Fruit fly (Drosophila melanogaster) whole organism, embryonic: Measurements from ENCODE around the gene Mekk1.

Experiments used
- Abd-B ChIP-seq: fragments of 200-800 bp; sonication (Bioruptor generic); optimal IDR thresholded peaks from 2 replicates; lab custom pipeline; 2018; ENCODE audit warnings: missing biosample characterization, mild to moderate bottlenecking, missing genetic modification characterization, moderate library complexity
- BEAF-32 ChIP-seq: fragments of 200-800 bp; sonication (Bioruptor generic); optimal IDR thresholded peaks from 3 replicates; lab custom pipeline; 2017; ENCODE audit warnings: missing biosample characterization, missing genetic modification characterization, mild to moderate bottlenecking, moderate library complexity, missing genetic modification reagents
- CG10366 ChIP-seq: fragments of 200-800 bp; sonication (Bioruptor generic); IDR thresholded peaks from 2 replicates; pipeline ENCODE4 v1.3.6; 2022; ENCODE audit warnings: missing biosample characterization, missing genetic modification characterization
- CG12236 ChIP-seq: fragments of 200-800 bp; sonication (Bioruptor generic); optimal IDR thresholded peaks from 2 replicates; lab custom pipeline; 2016; ENCODE audit warnings: missing biosample characterization, missing genetic modification characterization
- CG12769 ChIP-seq: fragments of 200-800 bp; sonication (Bioruptor generic); optimal IDR thresholded peaks from 2 replicates; lab custom pipeline; 2019; ENCODE audit warnings: missing biosample characterization, mild to moderate bottlenecking, missing genetic modification characterization, moderate library complexity
- CG13296 ChIP-seq: fragments of 200-800 bp; sonication (Bioruptor generic); optimal IDR thresholded peaks from 3 replicates; lab custom pipeline; 2018; ENCODE audit warnings: missing biosample characterization, mild to moderate bottlenecking, missing genetic modification characterization
- CG13424 ChIP-seq: fragments of 200-800 bp; sonication (Bioruptor generic); optimal IDR thresholded peaks from 2 replicates; lab custom pipeline; 2019; ENCODE audit warnings: missing biosample characterization, mild to moderate bottlenecking, missing genetic modification characterization, moderate library complexity
- CG13624 ChIP-seq: fragments of 200-800 bp; sonication (Bioruptor generic); optimal IDR thresholded peaks from 2 replicates; lab custom pipeline; 2016; ENCODE audit warnings: missing biosample characterization, missing genetic modification characterization
- CG15269 ChIP-seq: fragments of 200-800 bp; sonication (Bioruptor generic); optimal IDR thresholded peaks from 2 replicates; lab custom pipeline; 2018; ENCODE audit warnings: missing biosample characterization, mild to moderate bottlenecking, missing genetic modification characterization, moderate library complexity
- CG16779 ChIP-seq: fragments of 200-800 bp; sonication (Bioruptor generic); IDR thresholded peaks from 2 replicates; pipeline ENCODE4 v1.3.6; 2022; ENCODE audit warnings: missing biosample characterization, missing genetic modification characterization
- CG17829 ChIP-seq: fragments of 200-800 bp; optimal IDR thresholded peaks from 2 replicates; lab custom pipeline; 2019; ENCODE audit warnings: missing biosample characterization, mild to moderate bottlenecking, missing genetic modification characterization, moderate library complexity
- CG1832 ChIP-seq: fragments of 200-800 bp; sonication (Bioruptor generic); optimal IDR thresholded peaks from 2 replicates; lab custom pipeline; 2017; ENCODE audit warnings: missing biosample characterization, mild to moderate bottlenecking, missing genetic modification characterization, inconsistent platforms
- CG18619 ChIP-seq: fragments of 200-800 bp; sonication (Bioruptor generic); optimal IDR thresholded peaks from 3 replicates; lab custom pipeline; 2017; ENCODE audit warnings: missing biosample characterization, mild to moderate bottlenecking, missing genetic modification characterization
- CG32767 ChIP-seq: fragments of 200-800 bp; sonication (Bioruptor generic); IDR thresholded peaks from 2 replicates; pipeline ENCODE4 v1.3.6; 2022; ENCODE audit warnings: missing biosample characterization, missing genetic modification characterization
- CG3407 ChIP-seq: fragments of 200-800 bp; sonication (Bioruptor generic); optimal IDR thresholded peaks from 2 replicates; lab custom pipeline; 2018; ENCODE audit warnings: missing biosample characterization, mild to moderate bottlenecking, missing genetic modification characterization
- CG5245 ChIP-seq: fragments of 200-800 bp; sonication (Bioruptor generic); optimal IDR thresholded peaks from 3 replicates; lab custom pipeline; 2016; ENCODE audit warnings: missing biosample characterization, missing genetic modification characterization
- CG6272 ChIP-seq: fragments of 200-800 bp; sonication (Bioruptor generic); IDR thresholded peaks from 2 replicates; pipeline ENCODE4 v1.3.6; 2022; ENCODE audit warnings: missing biosample characterization, missing genetic modification characterization
- CG7372 ChIP-seq: fragments of 200-800 bp; sonication (Bioruptor generic); IDR thresholded peaks from 2 replicates; pipeline ENCODE4 v1.3.6; 2022; ENCODE audit warnings: missing biosample characterization, missing genetic modification characterization
- CG7963 ChIP-seq: fragments of 200-800 bp; sonication (Bioruptor generic); IDR thresholded peaks from 3 replicates; pipeline ENCODE4 v1.3.6; 2022; ENCODE audit warnings: missing biosample characterization, missing genetic modification characterization; ENCODE audit not compliant: partially characterized antibody
- CG9727 ChIP-seq: fragments of 200-800 bp; sonication (Bioruptor generic); optimal IDR thresholded peaks from 3 replicates; lab custom pipeline; 2017; ENCODE audit warnings: missing biosample characterization, mild to moderate bottlenecking, missing genetic modification characterization
- CG9932 ChIP-seq: fragments of 200-800 bp; sonication (Bioruptor generic); IDR thresholded peaks from 2 replicates; pipeline ENCODE4 v1.3.6; 2022; ENCODE audit warnings: missing biosample characterization, missing genetic modification characterization
- CHES-1-like ChIP-seq: fragments of 200-800 bp; sonication (Bioruptor generic); optimal IDR thresholded peaks from 2 replicates; lab custom pipeline; 2016; ENCODE audit warnings: missing biosample characterization, missing genetic modification characterization
- ERR ChIP-seq: fragments of 200-800 bp; sonication (Bioruptor generic); optimal IDR thresholded peaks from 2 replicates; lab custom pipeline; 2016; ENCODE audit warnings: missing biosample characterization, missing genetic modification characterization
- Ets65A ChIP-seq: fragments of 200-800 bp; sonication (Bioruptor generic); peaks from one replicate; lab custom pipeline; 2016; ENCODE audit warnings: missing biosample characterization, missing genetic modification characterization
- Ets97D ChIP-seq: fragments of 200-800 bp; sonication (Bioruptor generic); optimal IDR thresholded peaks from 3 replicates; lab custom pipeline; 2016; ENCODE audit warnings: missing biosample characterization, missing genetic modification characterization
- Hmr ChIP-seq: fragments of 200-800 bp; sonication (Bioruptor generic); optimal IDR thresholded peaks from 3 replicates; lab custom pipeline; 2017; ENCODE audit warnings: mild to moderate bottlenecking, missing biosample characterization, missing genetic modification reagents, missing genetic modification characterization
- Nf-YA ChIP-seq: fragments of 200-800 bp; sonication (Bioruptor generic); IDR thresholded peaks from 2 replicates; pipeline ENCODE4 v1.3.6; 2022; ENCODE audit warnings: missing biosample characterization, missing genetic modification characterization
- Stat92E ChIP-seq, 3 experiments: fragments of >200 bp in 2 of 3; fragments of 200-800 bp in 1 of 3; sonication (Bioruptor generic) in 1 of 3; optimal IDR thresholded peaks; 2 replicates each; lab custom pipeline; 2017 to 2019; ENCODE audit warnings: missing biosample characterization in 3 of 3, missing genetic modification characterization in 3 of 3, mild to moderate bottlenecking in 1 of 3, moderate library complexity in 1 of 3
- ap ChIP-seq: fragments of 200-800 bp; sonication (Bioruptor generic); IDR thresholded peaks from 2 replicates; pipeline ENCODE4 v1.3.6; 2022; ENCODE audit warnings: missing biosample characterization, missing genetic modification characterization
- ase ChIP-seq: fragments of 200-800 bp; sonication (Bioruptor generic); IDR thresholded peaks from 3 replicates; pipeline ENCODE4 v1.3.6; 2022; ENCODE audit warnings: missing biosample characterization, missing genetic modification characterization
- cwo ChIP-seq: fragments of 200-800 bp; sonication (Bioruptor generic); optimal IDR thresholded peaks from 3 replicates; lab custom pipeline; 2017; ENCODE audit warnings: missing biosample characterization, missing genetic modification characterization, mild to moderate bottlenecking, moderate library complexity, missing genetic modification reagents
- fd102C ChIP-seq: fragments of 200-800 bp; sonication (Bioruptor generic); optimal IDR thresholded peaks from 2 replicates; lab custom pipeline; 2018; ENCODE audit warnings: missing biosample characterization, mild to moderate bottlenecking, missing genetic modification characterization, moderate library complexity
- hkb ChIP-seq, 2 experiments: fragments of 200-800 bp in 1 of 2; fragments of >200 bp in 1 of 2; sonication (Bioruptor generic) in 1 of 2; IDR thresholded peaks in 1 of 2; optimal IDR thresholded peaks in 1 of 2; 2 replicates each; pipeline versions ENCODE4 v1.3.6 to Lab custom; 2017 to 2022; ENCODE audit warnings: missing biosample characterization in 1 of 2, missing genetic modification characterization in 1 of 2
- ind ChIP-seq: fragments of 200-800 bp; sonication (Bioruptor generic); optimal IDR thresholded peaks from 3 replicates; lab custom pipeline; 2016; ENCODE audit warnings: missing biosample characterization, missing genetic modification characterization
- jigr1 ChIP-seq: fragments of 200-800 bp; sonication (Bioruptor generic); IDR thresholded peaks from 3 replicates; pipeline ENCODE4 v1.3.6; 2022; ENCODE audit warnings: missing biosample characterization, missing genetic modification characterization
- klu ChIP-seq: fragments of 200-800 bp; sonication (Bioruptor generic); IDR thresholded peaks from 2 replicates; pipeline ENCODE4 v1.3.6; 2022; ENCODE audit warnings: missing biosample characterization, missing genetic modification characterization
- lov ChIP-seq, 2 experiments: fragments of 200-800 bp in 1 of 2; fragments of >200 bp in 1 of 2; sonication (Bioruptor generic) in 1 of 2; IDR thresholded peaks in 1 of 2; optimal IDR thresholded peaks in 1 of 2; 2 replicates in 1 of 2; 3 replicates in 1 of 2; pipeline versions ENCODE4 v1.3.6 to Lab custom; 2017 to 2022; ENCODE audit warnings: missing biosample characterization in 1 of 2, missing genetic modification characterization in 1 of 2
- nerfin-2 ChIP-seq: fragments of 200-800 bp; sonication (Bioruptor generic); IDR thresholded peaks from 2 replicates; pipeline ENCODE4 v1.3.6; 2022; ENCODE audit warnings: missing biosample characterization, missing genetic modification characterization; ENCODE audit not compliant: partially characterized antibody
- psq ChIP-seq: fragments of 200-800 bp; sonication (Bioruptor generic); optimal IDR thresholded peaks from 2 replicates; lab custom pipeline; 2017; ENCODE audit warnings: missing biosample characterization, missing genetic modification characterization
- rib ChIP-seq: fragments of 200-800 bp; sonication (Bioruptor generic); IDR thresholded peaks from 2 replicates; pipeline ENCODE4 v1.3.6; 2022; ENCODE audit warnings: missing biosample characterization, missing genetic modification characterization
- sens-2 ChIP-seq: fragments of 200-800 bp; sonication (Bioruptor generic); IDR thresholded peaks from 2 replicates; pipeline ENCODE4 v1.3.6; 2022; ENCODE audit warnings: missing biosample characterization, missing genetic modification characterization
- trh ChIP-seq: fragments of 200-800 bp; sonication (Bioruptor generic); optimal IDR thresholded peaks from 2 replicates; lab custom pipeline; 2016; ENCODE audit warnings: missing biosample characterization, missing genetic modification characterization
- usp ChIP-seq: fragments of >200 bp; optimal IDR thresholded peaks from 2 replicates; lab custom pipeline; 2017; ENCODE audit warnings: missing biosample characterization, missing genetic modification characterization

Mekk1 gene

DNA sequence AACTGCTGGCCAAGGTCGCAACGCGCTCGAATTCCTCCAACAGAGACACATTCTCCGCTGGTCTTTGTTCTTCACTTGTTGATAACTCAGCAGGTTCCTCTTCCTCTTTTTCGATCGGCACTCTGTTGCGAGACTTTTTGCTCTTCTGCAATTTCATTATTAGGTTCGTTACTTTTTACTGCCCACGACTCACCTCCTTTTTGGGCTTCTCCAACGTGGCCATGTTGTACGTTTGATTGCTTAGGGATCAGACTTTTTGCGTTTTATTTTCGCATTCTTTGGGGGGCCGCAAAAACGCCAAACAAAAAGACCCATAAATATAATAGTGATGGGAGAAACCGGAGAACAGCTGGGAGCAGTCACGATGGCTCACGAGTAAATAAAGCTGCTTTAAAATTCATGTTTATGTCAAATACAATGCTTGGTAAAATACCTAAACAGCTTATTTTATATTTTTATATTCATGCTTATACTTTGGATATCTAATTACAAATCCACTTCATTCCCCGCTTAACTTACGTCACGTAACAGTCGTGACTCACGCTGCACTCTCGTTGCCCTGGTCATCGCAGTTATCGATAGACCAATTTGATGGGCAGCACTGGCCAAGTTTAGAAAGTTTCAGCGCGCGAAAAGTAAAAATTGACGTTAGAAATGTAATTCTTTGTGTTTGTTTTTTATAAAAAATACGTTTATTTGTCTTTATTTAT is 15.3 kb upstream of the Mekk1 start, which contains the start of gene Epg5 (continued):
- TF ChIP-seq CG32767 (peak; percentile 43; the same call in 1 of the 2 replicates), cwo (no peak), CG1832 (GFP tag; lab: Kevin White, UChicago) (no peak), ap (GFP tag; lab: Robert Waterston, UW) (no peak)

DNA sequence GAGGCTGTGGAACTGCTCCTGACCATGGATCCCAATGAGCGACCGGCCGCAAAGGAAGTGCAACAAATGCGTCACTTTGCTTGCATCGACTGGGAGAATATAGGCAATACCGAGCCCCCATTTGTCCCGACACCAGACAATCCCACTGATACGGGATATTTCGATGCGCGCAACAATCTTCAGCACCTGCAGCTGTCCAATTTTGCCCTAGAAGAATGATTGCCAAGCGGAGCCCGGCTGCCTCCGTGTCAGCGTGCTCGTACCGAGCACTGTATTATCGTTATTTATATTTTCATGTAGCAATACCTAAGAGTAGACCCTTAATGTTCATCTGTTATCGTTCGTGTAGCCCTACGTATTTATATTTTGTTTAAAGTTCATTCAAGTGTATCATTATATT is 6.4 kb upstream of the Mekk1 start:
- TF ChIP-seq CG7372 (GFP tag; lab: Robert Waterston, UW) (no peak), sens-2 (GFP tag; lab: Robert Waterston, UW) (no peak), CG16779 (0 out of 2 replicates have a peak, but pooled peaks have one; percentile 5)

DNA sequence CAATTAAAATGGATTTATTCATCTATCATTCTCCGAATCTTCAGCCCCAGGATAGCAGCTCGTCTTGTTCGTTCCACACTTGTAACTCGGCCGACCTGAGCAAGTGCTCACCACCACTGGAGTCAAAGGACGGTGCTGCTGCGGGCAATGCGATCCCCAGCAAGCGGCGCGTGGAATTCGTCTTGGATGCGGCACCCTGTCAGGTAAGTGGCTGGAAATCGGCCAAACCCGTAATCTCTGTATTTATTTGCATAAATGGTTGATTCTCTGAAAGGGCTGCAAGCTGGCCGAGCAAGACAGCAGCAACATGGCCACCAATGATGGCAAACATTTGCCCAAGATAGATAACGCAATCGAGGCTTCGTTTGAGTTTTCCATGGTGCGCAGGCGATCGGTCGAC is 4.7 kb upstream of the Mekk1 start:
- TF ChIP-seq CG10366 (GFP tag; lab: Robert Waterston, UW): peak; percentile 8; the same call in 1 of the 2 replicates
- no peak for TF ChIP-seq Nf-YA (GFP tag; lab: Robert Waterston, UW)
- TF ChIP-seq ind (GFP tag; lab: Kevin White, UChicago): no peak
- TF ChIP-seq Ets65A (GFP tag; lab: Kevin White, UChicago): peak; percentile 91

DNA sequence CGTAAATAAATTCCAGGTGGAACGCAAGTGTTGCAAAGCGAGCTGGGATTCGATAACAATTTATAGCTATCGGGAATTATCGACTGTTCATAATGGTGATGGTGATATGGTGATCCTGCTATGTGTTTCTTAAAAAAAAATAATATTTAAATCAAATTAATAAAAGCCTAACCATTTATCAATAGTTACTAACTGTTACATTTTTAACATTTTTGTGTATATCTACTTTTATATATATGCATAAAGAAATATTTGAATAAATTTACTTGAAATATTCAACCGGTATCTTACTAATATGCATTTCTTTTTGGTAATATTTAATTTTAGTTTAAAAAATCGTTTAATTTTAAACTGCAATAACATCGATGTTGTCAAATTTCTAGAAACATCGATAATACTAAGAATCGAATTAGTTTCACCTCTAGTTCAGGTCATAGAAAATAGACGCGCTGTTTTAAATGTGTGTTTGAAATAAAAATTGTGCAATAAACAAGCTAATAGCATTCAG is 2.6 kb upstream of the Mekk1 start, which contains the start of the genes PGS1 and gwl:
Gene PGS1 (minus strand): TSS at position 81 of the 508 bp plus-strand sequence.
Gene gwl (plus strand): TSS at position 410 of the 508 bp plus-strand sequence.
- peak; percentile 66; the same call in 1 of the 3 replicates for TF ChIP-seq jigr1 (GFP tag; lab: Robert Waterston, UW)
- TF ChIP-seq CG6272 (GFP tag; lab: Robert Waterston, UW): peak; percentile 79
- TF ChIP-seq hkb (optimal IDR thresholded peaks at IDR 0.05; lab: Kevin White, UChicago): no peak
- peak; percentile 65 for TF ChIP-seq hkb (GFP tag; IDR thresholded peaks at IDR 0.05; lab: Robert Waterston, UW)
- TF ChIP-seq BEAF-32: peak; percentile 72
- no peak for TF ChIP-seq usp (GFP tag; lab: Kevin White, UChicago)
- peak; percentile 67 for TF ChIP-seq CG17829 (tag; lab: Kevin White, UChicago)
- peak; percentile 83 for TF ChIP-seq CG9727
- peak; percentile 61 for TF ChIP-seq psq (GFP tag; lab: Kevin White, UChicago)
- TF ChIP-seq ERR: no peak
- TF ChIP-seq CG7963 (GFP tag; lab: Robert Waterston, UW): no peak
- peak; percentile 31 for TF ChIP-seq CG5245 (GFP tag; lab: Kevin White, UChicago)
- TF ChIP-seq CG18619 (GFP tag; lab: Kevin White, UChicago): peak; percentile 54
- TF ChIP-seq CG3407 (GFP tag; lab: Kevin White, UChicago): peak; percentile 35
- peak; percentile 62 for TF ChIP-seq trh (GFP tag; lab: Kevin White, UChicago)
- no peak for TF ChIP-seq lov (optimal IDR thresholded peaks at IDR 0.05; lab: Kevin White, UChicago)
- TF ChIP-seq lov (GFP tag; IDR thresholded peaks at IDR 0.05; lab: Robert Waterston, UW): no peak
- TF ChIP-seq klu (GFP tag; lab: Robert Waterston, UW): peak; percentile 76
- TF ChIP-seq Stat92E (GFP tag; optimal IDR thresholded peaks at IDR 0.05; lab: Kevin White, UChicago): no peak
- peak; percentile 46 for TF ChIP-seq Ets97D (GFP tag; lab: Kevin White, UChicago)
- TF ChIP-seq CG12769 (tag; lab: Kevin White, UChicago): no peak
- peak; percentile 63 for TF ChIP-seq Hmr (GFP tag; lab: Kevin White, UChicago)
- no peak for TF ChIP-seq fd102C (GFP tag; lab: Kevin White, UChicago)
- peak; percentile 54; the same call in 1 of the 2 replicates for TF ChIP-seq rib
- TF ChIP-seq nerfin-2 (GFP tag; lab: Robert Waterston, UW): no peak
- TF ChIP-seq CG13296 (GFP tag; lab: Kevin White, UChicago): peak; percentile 45
- peak; percentile 81 for TF ChIP-seq Abd-B (GFP tag; lab: Kevin White, UChicago)
- TF ChIP-seq CG9932 (GFP tag; lab: Robert Waterston, UW): peak; percentile 91
- peak; percentile 26 for TF ChIP-seq CHES-1-like (GFP tag; lab: Kevin White, UChicago)
- peak; percentile 81 for TF ChIP-seq CG13424 (tag; lab: Kevin White, UChicago)
- TF ChIP-seq ase (GFP tag; lab: Robert Waterston, UW): peak; percentile 82
- TF ChIP-seq CG13624 (GFP tag; lab: Kevin White, UChicago): peak; percentile 36
- no peak for TF ChIP-seq CG12236 (GFP tag; lab: Kevin White, UChicago)
- peak; percentile 75 for TF ChIP-seq CG15269
